Worm (Caenorhabditis elegans) whole organism, mixed stage, embryonic: ENCODE data around the gene nhr-173.

ENCODE experiments used
- bed-3 ChIP-seq: fragments of 200-800 bp; sonication (Bioruptor generic); optimal IDR thresholded peaks from 3 replicates; lab custom pipeline; 2018; ENCODE audit warnings: mild to moderate bottlenecking, missing genetic modification characterization, moderate library complexity, missing compliant biosample characterization
- blmp-1 ChIP-seq: fragments of 150-350 bp; optimal IDR thresholded peaks from 2 replicates; lab custom pipeline; 2014; ENCODE audit warnings: missing biosample characterization, missing genetic modification characterization
- ces-1 ChIP-seq: fragments of 150-350 bp; optimal IDR thresholded peaks from 2 replicates; lab custom pipeline; 2014; ENCODE audit warnings: missing biosample characterization, missing genetic modification reagents, missing genetic modification characterization
- elt-3 ChIP-seq: fragments of 150-350 bp; optimal IDR thresholded peaks from 2 replicates; lab custom pipeline; 2014; ENCODE audit warnings: missing biosample characterization, missing genetic modification characterization
- hlh-1 ChIP-seq: fragments of 150-350 bp; optimal IDR thresholded peaks from 2 replicates; lab custom pipeline; 2014; ENCODE audit warnings: missing biosample characterization, missing genetic modification reagents, missing genetic modification characterization
- mls-2 ChIP-seq: sonication (generic microtip); optimal IDR thresholded peaks from 2 replicates; lab custom pipeline; 2016; ENCODE audit warnings: mild to moderate bottlenecking, missing genetic modification characterization, moderate library complexity, missing compliant biosample characterization
- nhr-12 ChIP-seq: fragments of 150-350 bp; optimal IDR thresholded peaks from 2 replicates; lab custom pipeline; 2014; ENCODE audit warnings: missing biosample characterization, missing genetic modification characterization
- nhr-28 ChIP-seq: fragments of 150-350 bp; optimal IDR thresholded peaks from 2 replicates; lab custom pipeline; 2014; ENCODE audit warnings: missing biosample characterization, missing genetic modification characterization
- unc-62 ChIP-seq: fragments of 150-350 bp; optimal IDR thresholded peaks from 2 replicates; lab custom pipeline; 2014; ENCODE audit warnings: missing biosample characterization, missing genetic modification reagents, missing genetic modification characterization

- TF ChIP-seq unc-62: no peak
- no peak for TF ChIP-seq nhr-12
- no peak for TF ChIP-seq ces-1 (GFP tag; lab: Kevin White, UChicago)
- no peak for TF ChIP-seq nhr-28
- TF ChIP-seq bed-3 (GFP tag; lab: Kevin White, UChicago): no peak
- no peak for TF ChIP-seq blmp-1 (tag; lab: Kevin White, UChicago)
- no peak for TF ChIP-seq mls-2 (tag; lab: Kevin White, UChicago)
- no peak for TF ChIP-seq elt-3 (tag; lab: Kevin White, UChicago)
- TF ChIP-seq hlh-1 (tag; lab: Kevin White, UChicago): no peak
These were observed 1.4 kb downstream of the nhr-173 start for ce11 chrX:6656770-6657169.
